Worm (Caenorhabditis elegans): ENCODE data around the gene nra-3.
A peak's percentile ranks its signal among the peaks of the same experiment; 100 is the strongest.

ce11 chrX:9899426-9900131 is 31.7 kb downstream of the nra-3 start, which contains the start of gene phf-34:
- no peak for TF ChIP-seq nhr-10 (tag; optimal IDR thresholded peaks at IDR 0.05)
- TF ChIP-seq nhr-77 (tag; optimal IDR thresholded peaks at IDR 0.05), result no peak
- peak; percentile 9 for TF ChIP-seq lin-11 (tag; optimal IDR thresholded peaks at IDR 0.05)
- TF ChIP-seq nhr-11 (tag; optimal IDR thresholded peaks at IDR 0.05), result no peak
- no peak for TF ChIP-seq nhr-237 (tag; optimal IDR thresholded peaks at IDR 0.05)
- no peak for TF ChIP-seq unc-39 (tag; optimal IDR thresholded peaks at IDR 0.05)
- TF ChIP-seq crh-2 (tag; optimal IDR thresholded peaks at IDR 0.05), result peak; percentile 67
- peak; percentile 37 for TF ChIP-seq lin-13 (GFP tag; optimal IDR thresholded peaks at IDR 0.05)
- peak; percentile 17 for TF ChIP-seq nhr-21 (tag; optimal IDR thresholded peaks at IDR 0.05)
- peak; percentile 49 for TF ChIP-seq nhr-25 (tag; optimal IDR thresholded peaks at IDR 0.05)
- TF ChIP-seq nhr-129 (tag; optimal IDR thresholded peaks at IDR 0.05), result peak; percentile 84
